Fruit fly (Drosophila melanogaster) whole organism, prepupa: Measurements from ENCODE around the gene CG3355.
A peak's percentile ranks its signal among the peaks of the same experiment; 100 is the strongest.

Experiments
- CG11294 ChIP-seq: fragments of 200-800 bp; sonication (Bioruptor generic); IDR thresholded peaks from 2 replicates; pipeline ENCODE4 v1.3.6; 2022; ENCODE audit warnings: missing biosample characterization, missing genetic modification characterization
- CG16779 ChIP-seq: fragments of 200-800 bp; sonication (Bioruptor generic); optimal IDR thresholded peaks from 3 replicates; lab custom pipeline; 2017; ENCODE audit warnings: missing biosample characterization, mild to moderate bottlenecking, missing genetic modification characterization
- CG6854 ChIP-seq: fragments of 200-800 bp; sonication (Bioruptor generic); optimal IDR thresholded peaks from 2 replicates; lab custom pipeline; 2017; ENCODE audit warnings: missing biosample characterization, mild to moderate bottlenecking, missing genetic modification characterization
- CG8119 ChIP-seq: fragments of 200-800 bp; sonication (Bioruptor generic); IDR thresholded peaks from 3 replicates; pipeline ENCODE4 v1.3.6; 2022; ENCODE audit warnings: missing biosample characterization, missing genetic modification characterization
- CG9139 ChIP-seq: fragments of 200-800 bp; sonication (Bioruptor generic); optimal IDR thresholded peaks from 3 replicates; lab custom pipeline; 2017; ENCODE audit warnings: missing biosample characterization, mild to moderate bottlenecking, missing genetic modification characterization
- Hr39 ChIP-seq: fragments of 200-800 bp; sonication (Bioruptor generic); optimal IDR thresholded peaks from 2 replicates; lab custom pipeline; 2016; ENCODE audit warnings: missing biosample characterization, missing genetic modification characterization
- OdsH ChIP-seq: fragments of 200-800 bp; sonication (Bioruptor generic); optimal IDR thresholded peaks from 3 replicates; lab custom pipeline; 2016; ENCODE audit warnings: missing biosample characterization, missing genetic modification characterization
- cyc ChIP-seq: fragments of 200-800 bp; sonication (Bioruptor generic); optimal IDR thresholded peaks from 3 replicates; lab custom pipeline; 2016; ENCODE audit warnings: missing biosample characterization, missing genetic modification characterization
- svp ChIP-seq: fragments of 200-800 bp; sonication (Bioruptor generic); peaks from one replicate; lab custom pipeline; 2016; ENCODE audit warnings: missing biosample characterization, missing genetic modification characterization

DNA sequence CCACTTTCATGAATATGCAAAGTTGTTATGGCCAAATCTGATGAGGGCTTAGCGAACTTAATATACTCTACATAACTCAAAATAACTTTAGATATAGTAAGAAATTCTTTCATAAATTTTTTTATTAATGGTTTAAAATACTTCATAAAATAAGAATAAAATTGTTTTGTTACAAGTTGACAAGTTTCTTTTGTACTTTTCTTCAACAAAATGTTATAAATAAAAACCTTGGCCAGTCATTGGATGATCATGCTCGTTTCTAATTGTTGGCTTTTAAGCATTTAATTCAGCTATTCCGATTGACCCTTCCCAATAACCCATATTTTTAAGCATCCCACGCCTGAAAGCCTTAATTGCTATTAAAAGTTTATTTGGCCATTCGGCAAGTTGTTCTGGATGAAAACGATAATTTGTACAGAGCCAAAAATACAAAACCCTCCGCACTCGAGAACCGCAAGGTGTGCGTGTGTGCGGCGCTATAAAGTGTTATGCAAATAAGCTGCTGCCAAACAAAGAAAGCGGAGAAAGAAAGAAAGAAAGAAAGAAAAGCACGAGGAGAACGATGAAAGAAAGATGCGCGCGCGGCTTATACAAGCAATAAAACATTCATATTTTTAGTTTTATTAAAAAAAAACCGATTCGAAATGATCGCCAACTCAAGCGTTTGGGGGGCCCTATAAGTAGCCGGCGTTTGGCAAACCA is at the start of gene CG3355:
- peak; percentile 40 for TF ChIP-seq Hr39
- no peak for TF ChIP-seq CG11294 (GFP tag; lab: Robert Waterston, UW)
- TF ChIP-seq OdsH (GFP tag; lab: Kevin White, UChicago) = no peak
- no peak for TF ChIP-seq CG16779
- TF ChIP-seq svp (GFP tag; lab: Kevin White, UChicago) = peak; percentile 81
- TF ChIP-seq CG9139 = no peak
- peak; percentile 10 for TF ChIP-seq cyc (GFP tag; lab: Kevin White, UChicago)
- TF ChIP-seq CG8119 = no peak
- no peak for TF ChIP-seq CG6854 (GFP tag; lab: Kevin White, UChicago)
